Worm (Caenorhabditis elegans) whole organism, young adult: Measurements from ENCODE around the gene Y47D3A.34.
A peak's percentile ranks its signal among the peaks of the same experiment; 100 is the strongest.

ENCODE experiments used
- B0019.2 ChIP-seq: fragments of 200-800 bp; sonication (Bioruptor generic); conservative IDR thresholded peaks from 2 replicates; pipeline ENCODE4 v1.3.6; 2022; ENCODE audit warnings: missing genetic modification reagents, missing genetic modification characterization, missing compliant biosample characterization
- B0336.3 ChIP-seq: fragments of 200-800 bp; sonication (Bioruptor generic); IDR thresholded peaks from 2 replicates; pipeline ENCODE4 v1.3.6; 2022; ENCODE audit warnings: missing genetic modification characterization, missing compliant biosample characterization
- F33H1.4 ChIP-seq: fragments of 200-800 bp; sonication (Bioruptor generic); IDR thresholded peaks from 2 replicates; pipeline ENCODE4 v1.3.6; 2022; ENCODE audit warnings: missing genetic modification reagents, missing genetic modification characterization, missing compliant biosample characterization
- F49E8.2 ChIP-seq: sonication (generic microtip); optimal IDR thresholded peaks from 3 replicates; lab custom pipeline; 2017; ENCODE audit warnings: missing genetic modification characterization, mild to moderate bottlenecking, missing compliant biosample characterization, antibody characterized with exemption, moderate library complexity; ENCODE audit not compliant: insufficient read depth
- Y53F4B.3 ChIP-seq: fragments of 200-800 bp; sonication (Bioruptor generic); IDR thresholded peaks from 2 replicates; pipeline ENCODE4 v1.3.6; 2022; ENCODE audit warnings: missing genetic modification reagents, missing genetic modification characterization, missing compliant biosample characterization
- Y53G8AR.9 ChIP-seq: fragments of 200-800 bp; sonication (Bioruptor generic); conservative IDR thresholded peaks from 2 replicates; pipeline ENCODE4 v1.3.6; 2022; ENCODE audit warnings: missing genetic modification reagents, missing genetic modification characterization, missing compliant biosample characterization
- akir-1 ChIP-seq: fragments of 200-800 bp; sonication (Bioruptor generic); optimal IDR thresholded peaks from 2 replicates; lab custom pipeline; 2018; ENCODE audit warnings: mild to moderate bottlenecking, missing genetic modification characterization, moderate library complexity, missing compliant biosample characterization
- atf-7 ChIP-seq: sonication (generic microtip); optimal IDR thresholded peaks from 2 replicates; lab custom pipeline; 2017; ENCODE audit warnings: mild to moderate bottlenecking, missing genetic modification characterization, missing compliant biosample characterization
- attf-6 ChIP-seq: fragments of 200-800 bp; sonication (Bioruptor generic); IDR thresholded peaks from 2 replicates; pipeline ENCODE4 v1.3.6; 2022; ENCODE audit warnings: missing genetic modification reagents, missing genetic modification characterization, missing compliant biosample characterization
- ccch-3 ChIP-seq: fragments of 200-800 bp; sonication (Bioruptor generic); optimal IDR thresholded peaks from 2 replicates; lab custom pipeline; 2018; ENCODE audit warnings: mild to moderate bottlenecking, missing genetic modification characterization, missing compliant biosample characterization
- cebp-1 ChIP-seq, 2 experiments: fragments of 200-800 bp in 1 of 2; sonication (Bioruptor generic) in 1 of 2; sonication (generic microtip) in 1 of 2; IDR thresholded peaks in 1 of 2; optimal IDR thresholded peaks in 1 of 2; 2 replicates each; pipeline versions ENCODE4 v1.3.6 to Lab custom; 2017 to 2022; ENCODE audit warnings: missing compliant biosample characterization in 2 of 2, missing genetic modification characterization in 2 of 2, mild to moderate bottlenecking in 1 of 2, missing genetic modification reagents in 1 of 2, moderate library complexity in 1 of 2
- cebp-2 ChIP-seq: fragments of 200-800 bp; sonication (Bioruptor generic); IDR thresholded peaks from 2 replicates; pipeline ENCODE4 v1.3.6; 2022; ENCODE audit warnings: missing genetic modification characterization, missing compliant biosample characterization
- ceh-40 ChIP-seq: fragments of 200-800 bp; sonication (Bioruptor generic); IDR thresholded peaks from 2 replicates; pipeline ENCODE4 v1.3.6; 2022; ENCODE audit warnings: missing genetic modification characterization, missing compliant biosample characterization
- ceh-79 ChIP-seq: sonication (generic microtip); optimal IDR thresholded peaks from 2 replicates; lab custom pipeline; 2017; ENCODE audit warnings: mild to moderate bottlenecking, missing genetic modification characterization, missing compliant biosample characterization
- ceh-91 ChIP-seq: fragments of 200-800 bp; sonication (Bioruptor generic); IDR thresholded peaks from 2 replicates; pipeline ENCODE4 v1.3.6; 2022; ENCODE audit warnings: missing genetic modification reagents, missing genetic modification characterization, missing compliant biosample characterization
- chd-7 ChIP-seq: sonication (generic microtip); optimal IDR thresholded peaks from 2 replicates; lab custom pipeline; 2016; ENCODE audit warnings: mild to moderate bottlenecking, missing genetic modification characterization, moderate library complexity, missing compliant biosample characterization
- dpl-1 ChIP-seq: fragments of 150-350 bp; optimal IDR thresholded peaks from 2 replicates; lab custom pipeline; 2014; ENCODE audit warnings: missing biosample characterization, missing genetic modification reagents, missing genetic modification characterization
- efl-1 ChIP-seq: fragments of 150-350 bp; optimal IDR thresholded peaks from 2 replicates; lab custom pipeline; 2014; ENCODE audit warnings: missing biosample characterization, missing genetic modification reagents, missing genetic modification characterization
- egrh-3 ChIP-seq: fragments of 200-800 bp; sonication (Bioruptor generic); IDR thresholded peaks from 2 replicates; pipeline ENCODE4 v1.3.6; 2022; ENCODE audit warnings: missing genetic modification reagents, missing genetic modification characterization, missing compliant biosample characterization
- ets-4 ChIP-seq: fragments of 200-800 bp; sonication (Bioruptor generic); optimal IDR thresholded peaks from 2 replicates; lab custom pipeline; 2018; ENCODE audit warnings: mild to moderate bottlenecking, missing genetic modification characterization, missing compliant biosample characterization
- fkh-3 ChIP-seq: sonication (generic microtip); optimal IDR thresholded peaks from 2 replicates; lab custom pipeline; 2016; ENCODE audit warnings: mild to moderate bottlenecking, missing genetic modification characterization, missing compliant biosample characterization
- hlh-12 ChIP-seq: sonication (generic microtip); optimal IDR thresholded peaks from 2 replicates; lab custom pipeline; 2016; ENCODE audit warnings: missing genetic modification characterization, missing compliant biosample characterization
- hmg-20 ChIP-seq: fragments of 200-800 bp; sonication (Bioruptor generic); IDR thresholded peaks from 2 replicates; pipeline ENCODE4 v1.3.6; 2022; ENCODE audit warnings: missing genetic modification reagents, missing genetic modification characterization, missing compliant biosample characterization
- hrde-1 ChIP-seq: sonication (generic microtip); optimal IDR thresholded peaks from 2 replicates; lab custom pipeline; 2016; ENCODE audit warnings: missing genetic modification characterization, mild to moderate bottlenecking, missing compliant biosample characterization, moderate library complexity, missing genotype, missing genetic modification reagents, borderline replicate concordance
- hsf-1 ChIP-seq: fragments of 200-800 bp; sonication (Bioruptor generic); IDR thresholded peaks from 2 replicates; pipeline ENCODE4 v1.3.6; 2022; ENCODE audit warnings: missing genetic modification reagents, missing genetic modification characterization, missing compliant biosample characterization
- lin-35 ChIP-seq, 3 experiments: fragments of 150-350 bp in 2 of 3; sonication (generic microtip) in 1 of 3; optimal IDR thresholded peaks; 2 replicates each; lab custom pipeline; 2014 to 2018; ENCODE audit warnings: missing biosample characterization in 3 of 3, missing genetic modification characterization in 3 of 3, missing genetic modification reagents in 3 of 3
- lin-40 ChIP-seq: sonication (generic microtip); optimal IDR thresholded peaks from 2 replicates; lab custom pipeline; 2016; ENCODE audit warnings: missing genetic modification characterization, mild to moderate bottlenecking, missing compliant biosample characterization, missing genotype, missing genetic modification reagents
- lin-54 ChIP-seq: fragments of 200-800 bp; sonication (Bioruptor generic); optimal IDR thresholded peaks from 2 replicates; lab custom pipeline; 2018; ENCODE audit warnings: mild to moderate bottlenecking, missing genetic modification characterization, missing compliant biosample characterization
- lsl-1 ChIP-seq: fragments of 200-800 bp; sonication (Bioruptor generic); optimal IDR thresholded peaks from 2 replicates; lab custom pipeline; 2018; ENCODE audit warnings: mild to moderate bottlenecking, missing genetic modification characterization, moderate library complexity, missing compliant biosample characterization
- madf-3 ChIP-seq: fragments of 200-800 bp; sonication (Bioruptor generic); IDR thresholded peaks from 2 replicates; pipeline ENCODE4 v1.3.6; 2022; ENCODE audit warnings: missing genetic modification reagents, missing genetic modification characterization, missing compliant biosample characterization
- madf-6 ChIP-seq: fragments of 200-800 bp; sonication (Bioruptor generic); IDR thresholded peaks from 2 replicates; pipeline ENCODE4 v1.3.6; 2022; ENCODE audit warnings: missing genetic modification reagents, missing genetic modification characterization, missing compliant biosample characterization
- madf-8 ChIP-seq: fragments of 200-800 bp; sonication (Bioruptor generic); conservative IDR thresholded peaks from 2 replicates; pipeline ENCODE4 v1.3.6; 2022; ENCODE audit warnings: missing genetic modification reagents, missing genetic modification characterization, missing compliant biosample characterization
- mxl-1 ChIP-seq: sonication (generic microtip); optimal IDR thresholded peaks from 2 replicates; lab custom pipeline; 2016; ENCODE audit warnings: missing genetic modification characterization, missing compliant biosample characterization
- nhr-179 ChIP-seq: sonication (generic microtip); optimal IDR thresholded peaks from 2 replicates; lab custom pipeline; 2016; ENCODE audit warnings: mild to moderate bottlenecking, missing genetic modification characterization, missing compliant biosample characterization
- nhr-27 ChIP-seq: fragments of 200-800 bp; sonication (Bioruptor generic); optimal IDR thresholded peaks from 2 replicates; lab custom pipeline; 2018; ENCODE audit warnings: mild to moderate bottlenecking, missing genetic modification characterization, moderate library complexity, missing compliant biosample characterization
- rcor-1 ChIP-seq: fragments of 200-800 bp; sonication (Bioruptor generic); IDR thresholded peaks from 2 replicates; pipeline ENCODE4 v1.3.6; 2022; ENCODE audit warnings: missing genetic modification reagents, missing genetic modification characterization, missing compliant biosample characterization
- rpc-1 ChIP-seq, 2 experiments: fragments of 150-350 bp in 1 of 2; sonication (generic microtip) in 1 of 2; optimal IDR thresholded peaks; 2 replicates each; lab custom pipeline; 2014 to 2018; ENCODE audit warnings: missing biosample characterization in 1 of 2, missing genetic modification characterization in 1 of 2, missing genetic modification reagents in 1 of 2, missing genotype in 1 of 2
- sdz-38 ChIP-seq: sonication (generic microtip); optimal IDR thresholded peaks from 2 replicates; lab custom pipeline; 2016; ENCODE audit warnings: missing genotype, missing genetic modification characterization, missing compliant biosample characterization
- snpc-3.4 ChIP-seq: sonication (generic microtip); optimal IDR thresholded peaks from 2 replicates; lab custom pipeline; 2017; ENCODE audit warnings: missing genetic modification characterization, mild to moderate bottlenecking, missing compliant biosample characterization, antibody characterized with exemption, moderate library complexity, missing genotype, missing genetic modification reagents
- ztf-18 ChIP-seq: sonication (generic microtip); optimal IDR thresholded peaks from 2 replicates; lab custom pipeline; 2016; ENCODE audit warnings: missing genotype, mild to moderate bottlenecking, missing genetic modification characterization, missing compliant biosample characterization
- ztf-25 ChIP-seq: fragments of 200-800 bp; sonication (Bioruptor generic); IDR thresholded peaks from 2 replicates; pipeline ENCODE4 v1.3.6; 2022; ENCODE audit warnings: missing genetic modification reagents, missing genetic modification characterization, missing compliant biosample characterization
- ztf-28 ChIP-seq: fragments of 200-800 bp; sonication (Bioruptor generic); IDR thresholded peaks from 2 replicates; pipeline ENCODE4 v1.3.6; 2022; ENCODE audit warnings: missing genetic modification reagents, missing genetic modification characterization, missing compliant biosample characterization
- ztf-6 ChIP-seq: fragments of 200-800 bp; sonication (Bioruptor generic); IDR thresholded peaks from 2 replicates; pipeline ENCODE4 v1.3.6; 2022; ENCODE audit warnings: missing genetic modification reagents, missing genetic modification characterization, missing compliant biosample characterization

Y47D3A.34 gene

DNA sequence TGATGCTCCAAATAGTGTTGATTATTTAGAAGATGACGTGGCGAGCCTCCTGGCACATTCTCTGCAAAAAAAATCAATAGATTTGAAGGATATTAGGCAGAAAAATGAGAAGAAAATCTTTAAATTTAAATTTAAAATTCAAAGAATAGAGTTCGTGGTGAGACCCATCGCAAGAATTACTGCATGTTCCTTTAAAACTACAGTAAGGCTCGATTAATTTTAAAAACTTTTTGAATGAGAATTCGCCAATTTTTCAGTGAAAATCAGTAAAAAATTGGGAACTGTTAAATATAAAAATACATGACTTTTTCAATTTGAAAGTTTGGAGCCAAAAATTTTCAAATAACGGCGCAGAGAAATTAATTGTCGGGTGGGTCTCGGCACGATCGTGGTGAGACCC lies 39.5 kb downstream of the Y47D3A.34 start, which contains the start of gene tra-1 (continued):
- TF ChIP-seq snpc-3.4 (tag; lab: Kevin White, UChicago) (no peak), ets-4 (GFP tag; lab: Kevin White, UChicago) (no peak), ztf-18 (tag; lab: Kevin White, UChicago) (no peak), nhr-179 (tag; lab: Kevin White, UChicago) (no peak), ccch-3 (GFP tag; lab: Kevin White, UChicago) (no peak), ztf-28 (GFP tag; lab: Robert Waterston, UW) (no peak), ceh-79 (tag; lab: Kevin White, UChicago) (no peak), lsl-1 (GFP tag; lab: Kevin White, UChicago) (peak; percentile 79), hrde-1 (no peak), madf-6 (peak; percentile 75), rcor-1 (GFP tag; lab: Robert Waterston, UW) (no peak), ceh-91 (GFP tag; lab: Robert Waterston, UW) (no peak), sdz-38 (no peak), ztf-25 (GFP tag; lab: Robert Waterston, UW) (no peak), madf-3 (no peak), cebp-1 (GFP tag; IDR thresholded peaks at IDR 0.05; lab: Robert Waterston, UW) (no peak), cebp-1 (tag; optimal IDR thresholded peaks at IDR 0.05; lab: Kevin White, UChicago) (no peak), B0336.3 (no peak), hsf-1 (GFP tag; lab: Robert Waterston, UW) (no peak), F33H1.4 (peak; percentile 81), chd-7 (tag; lab: Kevin White, UChicago) (no peak), attf-6 (GFP tag; lab: Robert Waterston, UW) (no peak), B0019.2 (GFP tag; lab: Robert Waterston, UW) (no peak), lin-54 (GFP tag; lab: Kevin White, UChicago) (peak; percentile 37), efl-1 (peak; percentile 4), atf-7 (tag; lab: Kevin White, UChicago) (no peak), rpc-1 (optimal IDR thresholded peaks at IDR 0.05; lab: Kevin White, UChicago) (no peak), rpc-1 (tag; optimal IDR thresholded peaks at IDR 0.05; lab: Kevin White, UChicago) (no peak), madf-8 (GFP tag; lab: Robert Waterston, UW) (peak; percentile 17; the same call in 1 of the 2 replicates), Y53G8AR.9 (no peak), lin-40 (tag; lab: Kevin White, UChicago) (no peak), fkh-3 (tag; lab: Kevin White, UChicago) (no peak), ceh-40 (no peak), ztf-6 (no peak), hmg-20 (no peak), mxl-1 (tag; lab: Kevin White, UChicago) (no peak), cebp-2 (GFP tag; lab: Robert Waterston, UW) (no peak), dpl-1 (GFP tag; lab: Kevin White, UChicago) (no peak), hlh-12 (no peak), F49E8.2 (no peak), lin-35 (GFP tag; optimal IDR thresholded peaks at IDR 0.05; lab: Kevin White, UChicago) (no peak), Y53F4B.3 (GFP tag; lab: Robert Waterston, UW) (no peak), nhr-27 (no peak), egrh-3 (no peak), akir-1 (GFP tag; lab: Kevin White, UChicago) (no peak)
